Worm (Caenorhabditis elegans) whole organism, L4/young adult: Measurements from ENCODE around the gene Y32F6A.5.
A peak's percentile ranks its signal among the peaks of the same experiment; 100 is the strongest.

Source experiments
- W03F9.2 ChIP-seq: fragments of 150-350 bp; optimal IDR thresholded peaks from 2 replicates; lab custom pipeline; 2014; ENCODE audit warnings: missing biosample characterization, missing genetic modification characterization
- dao-5 ChIP-seq: sonication (generic microtip); optimal IDR thresholded peaks from 2 replicates; lab custom pipeline; 2016; ENCODE audit warnings: missing genotype, missing genetic modification characterization, moderate library complexity, missing compliant biosample characterization
- him-1 ChIP-seq: sonication (generic microtip); optimal IDR thresholded peaks from 2 replicates; lab custom pipeline; 2016; ENCODE audit warnings: missing genotype, missing genetic modification reagents, missing genetic modification characterization, missing compliant biosample characterization

Y32F6A.5 gene

DNA sequence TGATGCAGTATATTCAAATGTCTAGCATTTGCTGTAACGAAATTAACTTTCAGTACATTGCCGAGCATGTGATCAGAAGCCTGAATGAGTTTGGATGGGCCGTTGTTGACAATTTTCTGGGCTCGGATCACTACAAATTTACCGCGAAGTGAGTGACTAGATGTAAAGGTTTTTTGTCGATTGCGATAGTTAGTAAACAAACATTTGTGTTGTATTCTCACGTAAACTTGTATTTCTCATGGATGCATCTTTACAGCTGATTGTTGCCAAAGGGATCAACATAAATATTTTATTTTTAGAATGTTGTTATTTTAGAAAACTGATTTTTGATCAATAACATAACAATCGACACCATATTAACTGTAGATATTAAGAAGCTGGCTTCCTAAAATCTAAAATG is 20.6 kb upstream of the Y32F6A.5 start:
- TF ChIP-seq him-1 (tag; lab: Kevin White, UChicago) (no peak), dao-5 (tag; lab: Kevin White, UChicago) (no peak), W03F9.2 (tag; lab: Kevin White, UChicago) (no peak)

DNA sequence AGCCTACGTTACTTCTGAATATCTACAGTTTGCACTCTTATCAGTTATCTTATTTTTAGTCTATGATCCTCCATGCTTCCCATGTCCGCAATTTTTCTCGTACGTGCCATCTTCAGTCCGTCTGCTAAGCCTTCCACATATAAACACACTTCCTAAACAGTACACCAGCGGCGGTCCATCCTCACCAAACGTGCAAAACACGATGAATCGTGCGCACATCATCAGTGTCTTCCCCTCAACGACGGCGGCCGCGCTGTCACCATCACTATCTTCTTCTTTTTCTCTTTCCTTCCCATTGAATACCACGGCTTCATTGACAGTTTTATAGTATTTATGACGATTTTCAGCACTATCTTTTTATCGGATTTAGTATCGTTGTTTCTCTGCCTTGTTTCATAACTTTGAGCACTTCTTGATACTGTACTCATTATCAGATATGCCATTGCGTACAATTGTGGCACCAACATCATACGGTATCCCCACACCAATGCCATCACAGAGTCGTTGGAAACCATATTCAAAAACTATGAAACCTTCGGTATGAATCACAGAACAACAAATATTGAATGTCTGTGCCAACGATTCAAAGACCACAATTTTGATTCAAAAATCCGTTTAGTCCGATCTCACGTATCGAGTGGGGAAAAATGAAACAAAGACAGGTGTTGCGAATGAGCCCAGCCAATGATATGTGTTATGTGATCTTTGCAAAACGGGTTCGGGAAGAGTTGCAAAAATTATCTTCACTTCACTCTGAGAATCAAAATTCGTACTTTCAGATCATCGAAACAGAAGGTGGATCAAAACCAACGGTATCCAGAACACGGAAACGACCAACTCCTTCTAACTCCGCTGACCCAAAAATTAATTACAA is 19.7 kb upstream of the Y32F6A.5 start:
- TF ChIP-seq W03F9.2 (tag; lab: Kevin White, UChicago) (no peak), him-1 (tag; lab: Kevin White, UChicago) (no peak), dao-5 (tag; lab: Kevin White, UChicago) (no peak)

DNA sequence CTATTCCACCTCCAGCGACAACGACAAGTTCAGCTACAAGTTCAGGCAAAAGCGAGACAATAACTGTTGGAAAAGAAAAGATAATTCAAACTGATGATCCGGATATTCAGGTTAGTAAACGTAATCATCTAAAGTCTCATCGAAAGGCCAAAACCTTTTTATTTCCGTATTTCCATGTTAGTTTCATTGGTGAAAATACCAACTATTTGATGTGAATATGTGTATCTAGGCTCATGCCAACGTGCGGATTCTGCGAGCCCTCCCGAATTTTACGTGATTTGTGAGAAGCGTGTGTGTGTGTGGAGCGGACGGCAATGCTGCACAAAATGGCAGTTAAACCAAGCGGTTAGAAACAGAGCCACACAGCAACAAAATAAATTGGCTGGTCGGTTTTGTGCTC is 17.6 kb upstream of the Y32F6A.5 start:
- TF ChIP-seq him-1 (tag; lab: Kevin White, UChicago) (no peak), W03F9.2 (tag; lab: Kevin White, UChicago) (no peak), dao-5 (tag; lab: Kevin White, UChicago) (no peak)

DNA sequence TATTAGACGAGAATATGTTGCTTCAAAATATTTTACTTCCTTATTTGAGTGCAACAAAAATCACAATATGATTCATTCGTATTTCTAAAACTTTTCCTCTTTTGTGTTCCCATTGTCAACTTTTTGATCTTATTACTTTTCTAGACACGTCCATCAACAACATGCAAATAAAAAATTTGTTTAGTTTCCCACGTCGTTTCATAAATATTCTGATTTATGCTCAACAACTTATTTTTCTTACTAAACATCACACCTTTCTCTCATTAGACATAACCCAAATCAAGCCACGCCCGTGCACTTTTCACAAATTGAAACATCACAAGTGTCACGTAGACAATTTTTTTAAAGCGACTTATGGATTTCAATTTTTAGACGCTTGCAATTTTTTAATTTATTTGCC is 16.4 kb upstream of the Y32F6A.5 start:
- TF ChIP-seq dao-5 (tag; lab: Kevin White, UChicago), result no peak
- no peak for TF ChIP-seq W03F9.2 (tag; lab: Kevin White, UChicago)
- TF ChIP-seq him-1 (tag; lab: Kevin White, UChicago), result no peak

DNA sequence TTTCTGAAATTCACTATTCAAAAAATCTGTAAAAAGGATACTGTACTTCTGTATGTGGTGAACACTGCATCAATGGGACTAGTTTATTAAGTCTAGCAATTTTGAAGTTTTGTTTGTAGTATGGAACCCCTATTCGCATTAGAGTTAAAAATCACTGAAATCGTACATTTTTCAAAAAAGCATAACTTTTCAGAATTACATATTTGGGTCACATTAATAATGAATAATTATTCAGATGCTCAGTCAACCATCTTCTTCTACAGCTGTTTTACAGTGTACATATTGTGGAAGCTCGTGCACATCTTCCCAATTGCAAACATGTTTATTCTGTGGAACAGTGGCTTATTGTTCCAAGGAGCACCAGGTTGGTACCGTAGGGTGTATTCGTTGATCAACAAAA is 15.3 kb upstream of the Y32F6A.5 start:
- TF ChIP-seq W03F9.2 (tag; lab: Kevin White, UChicago) (no peak), him-1 (tag; lab: Kevin White, UChicago) (no peak), dao-5 (tag; lab: Kevin White, UChicago) (no peak)

DNA sequence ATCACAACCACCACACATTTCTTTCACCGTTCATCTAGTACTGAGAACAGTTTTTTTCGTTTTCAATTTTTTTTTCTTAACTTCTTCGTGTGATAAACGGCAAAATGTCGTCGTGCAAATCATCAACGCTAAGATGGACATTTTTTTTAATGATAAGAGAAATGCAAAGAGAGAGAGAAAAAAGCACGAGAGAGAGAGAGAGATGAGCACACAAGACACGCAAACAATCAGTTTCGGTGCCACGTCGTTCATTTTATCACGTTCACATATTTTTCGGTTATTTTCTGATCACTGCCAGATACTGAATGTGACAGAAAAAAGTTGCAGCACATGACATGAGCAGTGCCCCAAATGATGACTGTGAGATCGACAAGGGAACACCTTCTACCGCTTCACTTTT is 14.8 kb upstream of the Y32F6A.5 start, which contains the start of gene egl-9:
Gene egl-9, plus strand, starts transcription at position 328 of the 400 bp plus-strand sequence.
- TF ChIP-seq W03F9.2 (tag; lab: Kevin White, UChicago) (no peak), dao-5 (tag; lab: Kevin White, UChicago) (no peak), him-1 (tag; lab: Kevin White, UChicago) (no peak)

DNA sequence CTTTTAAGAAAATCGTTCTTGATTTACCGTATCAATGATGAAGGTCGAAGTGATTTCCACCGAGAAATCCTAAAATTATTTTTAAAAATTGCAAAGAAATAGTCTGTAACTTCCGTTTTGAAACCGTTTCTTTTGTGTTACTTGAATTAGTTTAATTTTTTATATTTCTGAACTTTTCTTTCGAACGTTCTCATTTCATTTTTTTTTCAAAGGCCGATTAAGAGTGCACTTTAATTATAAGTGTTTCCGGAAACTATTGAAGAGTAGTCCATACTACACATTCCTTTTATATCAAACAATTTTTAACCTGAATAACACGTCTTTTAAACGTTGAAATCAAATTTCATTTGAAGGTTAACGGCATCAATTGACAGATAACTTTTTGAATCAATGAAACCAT is 14.3 kb upstream of the Y32F6A.5 start:
- TF ChIP-seq him-1 (tag; lab: Kevin White, UChicago), result no peak
- no peak for TF ChIP-seq dao-5 (tag; lab: Kevin White, UChicago)
- no peak for TF ChIP-seq W03F9.2 (tag; lab: Kevin White, UChicago)

DNA sequence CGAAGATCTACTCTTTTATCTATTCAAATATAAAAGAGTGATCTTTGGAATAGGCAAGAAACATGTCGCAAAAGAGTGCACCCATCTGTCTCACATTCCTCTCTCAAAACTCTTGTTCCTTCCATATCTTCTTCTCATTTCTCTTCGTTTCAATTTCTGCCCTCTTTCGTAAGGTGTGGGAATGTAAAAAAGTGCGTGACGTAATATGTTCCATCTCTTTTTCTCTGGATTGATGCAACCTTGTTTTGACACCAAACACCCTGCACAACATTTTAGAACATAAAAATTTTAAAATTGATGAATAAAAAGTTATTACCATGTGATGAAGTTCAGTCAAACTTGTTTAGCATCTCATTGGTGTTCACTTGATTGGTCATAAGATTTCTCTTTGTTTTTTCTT is 13.7 kb upstream of the Y32F6A.5 start:
- TF ChIP-seq dao-5 (tag; lab: Kevin White, UChicago) (no peak), W03F9.2 (tag; lab: Kevin White, UChicago) (no peak), him-1 (tag; lab: Kevin White, UChicago) (no peak)

DNA sequence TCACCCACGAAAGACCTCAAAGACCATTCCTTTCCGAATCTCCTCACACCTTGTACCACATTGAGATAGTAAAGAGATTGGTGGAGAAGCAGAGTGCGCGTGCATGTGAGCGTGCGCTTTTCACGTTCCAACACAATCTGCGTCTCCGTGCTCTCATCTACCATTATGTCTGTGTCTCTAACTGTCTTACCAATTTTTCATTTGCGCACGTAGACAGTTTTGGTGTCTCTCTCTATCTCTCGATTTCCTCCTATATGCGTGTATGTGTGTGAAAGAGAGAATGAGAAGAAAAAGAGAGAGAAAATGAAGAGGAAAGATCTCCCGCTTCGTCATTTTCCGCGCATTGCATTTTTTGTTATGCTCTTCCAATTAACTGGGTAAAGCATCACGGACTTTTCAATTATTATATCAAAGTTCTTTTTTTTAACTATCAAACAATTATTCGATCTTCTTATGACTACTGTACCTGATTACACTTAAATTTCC is 13.2 kb upstream of the Y32F6A.5 start:
- peak; percentile 81 for TF ChIP-seq W03F9.2 (tag; lab: Kevin White, UChicago)
- TF ChIP-seq dao-5 (tag; lab: Kevin White, UChicago), result no peak
- TF ChIP-seq him-1 (tag; lab: Kevin White, UChicago), result peak; percentile 85

DNA sequence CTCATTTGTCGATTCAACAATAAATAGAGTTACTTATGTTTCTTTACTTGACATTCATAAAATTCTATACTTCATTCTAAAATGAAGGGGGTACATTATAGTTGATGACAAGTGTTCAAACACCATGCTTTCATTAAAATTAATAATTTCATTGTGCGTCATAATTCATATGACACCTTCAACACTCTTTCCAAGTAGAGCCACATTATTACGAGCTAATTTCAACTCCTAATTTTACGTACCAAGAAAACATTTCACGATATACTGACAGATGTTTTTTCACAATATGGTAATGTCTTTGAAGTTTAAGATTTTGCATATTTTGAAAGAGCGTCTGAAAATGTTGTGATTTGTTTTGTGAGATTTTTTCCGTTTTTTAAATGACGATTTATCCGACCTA is 12.1 kb upstream of the Y32F6A.5 start:
- TF ChIP-seq dao-5 (tag; lab: Kevin White, UChicago), result no peak
- TF ChIP-seq him-1 (tag; lab: Kevin White, UChicago), result no peak
- no peak for TF ChIP-seq W03F9.2 (tag; lab: Kevin White, UChicago)

DNA sequence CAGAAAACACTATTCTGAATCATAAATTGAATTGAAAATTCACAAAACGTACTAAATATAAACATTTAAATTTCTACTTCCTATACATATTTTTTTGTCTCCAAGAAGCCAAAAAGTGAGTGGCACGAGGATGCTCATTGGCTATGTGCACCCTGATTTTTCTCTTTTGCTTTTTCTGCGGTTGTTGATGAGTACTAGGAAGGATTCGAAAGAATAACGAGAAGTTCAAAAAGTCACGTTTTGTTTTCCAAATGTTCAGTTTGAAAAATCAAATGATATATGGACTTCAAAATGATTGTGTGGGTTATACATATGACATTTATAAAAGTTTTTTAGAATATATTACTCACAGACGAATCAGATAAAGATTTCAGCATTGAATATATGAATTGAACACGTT is 11.3 kb upstream of the Y32F6A.5 start:
- TF ChIP-seq him-1 (tag; lab: Kevin White, UChicago) (no peak), W03F9.2 (tag; lab: Kevin White, UChicago) (no peak), dao-5 (tag; lab: Kevin White, UChicago) (no peak)

DNA sequence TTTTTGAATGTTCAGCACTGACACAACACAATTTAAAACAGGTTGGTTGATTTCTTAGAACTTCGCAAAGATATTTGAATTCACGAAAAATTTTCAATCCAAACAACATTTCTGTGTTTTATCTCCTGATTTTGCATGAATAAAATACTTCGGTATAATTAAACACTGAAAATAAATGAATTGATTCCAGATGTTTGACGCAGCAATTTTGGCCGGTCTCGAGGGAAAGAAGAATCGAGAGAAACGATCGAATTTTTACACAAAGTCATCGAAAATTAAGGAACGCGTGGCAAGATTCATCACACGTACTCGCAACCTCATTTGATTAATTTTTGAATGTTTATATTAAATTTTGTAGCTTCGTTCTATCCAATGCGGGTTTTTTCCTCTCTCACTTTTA is 10.8 kb upstream of the Y32F6A.5 start:
- TF ChIP-seq W03F9.2 (tag; lab: Kevin White, UChicago) (no peak), him-1 (tag; lab: Kevin White, UChicago) (no peak), dao-5 (tag; lab: Kevin White, UChicago) (no peak)

DNA sequence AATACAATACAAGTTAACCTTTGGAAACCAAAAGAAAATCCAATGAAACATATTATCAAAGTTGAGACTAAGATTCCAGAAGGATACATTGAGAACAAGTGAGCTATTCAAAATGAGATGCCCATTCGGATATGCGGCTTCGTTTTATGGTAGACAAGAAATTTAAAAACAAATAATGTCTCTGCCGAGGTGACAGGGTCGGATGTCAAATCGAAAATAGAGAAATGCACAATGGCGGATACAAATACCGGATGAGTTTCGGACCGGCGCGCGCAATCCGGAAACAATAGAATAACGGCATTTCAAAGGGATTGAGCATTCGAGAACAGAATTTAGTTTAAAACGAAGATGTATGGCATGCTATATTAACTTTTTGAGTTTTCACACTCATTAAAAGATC is 9.9 kb upstream of the Y32F6A.5 start, which contains the start of gene F22E12.3:
Gene F22E12.3, minus strand, starts transcription at position 101 of the 400 bp plus-strand sequence.
- no peak for TF ChIP-seq W03F9.2 (tag; lab: Kevin White, UChicago)
- no peak for TF ChIP-seq dao-5 (tag; lab: Kevin White, UChicago)
- no peak for TF ChIP-seq him-1 (tag; lab: Kevin White, UChicago)
